Fruit fly (Drosophila melanogaster): ENCODE measurements around the gene RpL27.

The RpL27 gene

DNA sequence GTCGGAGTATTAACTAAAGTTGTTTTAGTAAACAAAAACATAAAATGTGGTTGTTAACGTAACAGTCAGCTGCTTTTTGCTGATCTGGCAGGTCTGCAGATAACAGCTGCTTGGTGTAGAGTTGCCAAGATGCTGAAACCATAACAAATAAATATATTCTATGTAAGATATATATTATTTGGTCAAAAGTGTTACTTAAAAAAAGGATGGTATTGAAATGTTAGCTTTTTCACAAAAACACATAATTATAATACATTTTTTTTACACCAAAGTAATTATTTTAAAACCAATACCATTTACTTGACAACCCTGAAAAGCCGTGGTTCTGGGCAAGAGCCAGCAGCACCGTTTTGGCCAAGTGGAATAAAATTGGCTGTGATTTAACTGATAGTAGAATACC is 4.3 kb downstream of the RpL27 start, which contains the start of the genes CG4743 and Idh3g (continued):
- TF ChIP-seq Mrtf (GFP tag; IDR thresholded peaks at IDR 0.05), result peak; percentile 90
- TF ChIP-seq CG17328 (GFP tag; IDR thresholded peaks at IDR 0.05), result peak; percentile 98
- TF ChIP-seq Atf-2 (GFP tag; optimal IDR thresholded peaks at IDR 0.05), result peak; percentile 60
- peak; percentile 32 for TF ChIP-seq Kr (GFP tag; optimal IDR thresholded peaks at IDR 0.05)
- peak; percentile 98 for TF ChIP-seq Xrp1 (GFP tag; IDR thresholded peaks at IDR 0.05)
- TF ChIP-seq Camta (GFP tag; optimal IDR thresholded peaks at IDR 0.05), result peak; percentile 75
- TF ChIP-seq exex (tag; optimal IDR thresholded peaks at IDR 0.05), result peak; percentile 87
- peak in 1 of 2 experiments; percentile 96 for TF ChIP-seq Eip74EF (GFP tag; optimal IDR thresholded peaks at IDR 0.05)
- peak; percentile 80 to 82 for TF ChIP-seq Pdp1 (GFP tag; optimal IDR thresholded peaks at IDR 0.05)
- peak; percentile 87 for TF ChIP-seq CG6175 (GFP tag; IDR thresholded peaks at IDR 0.05)
- peak; percentile 39 for TF ChIP-seq da (GFP tag; optimal IDR thresholded peaks at IDR 0.05)
- TF ChIP-seq B-H1 (GFP tag; IDR thresholded peaks at IDR 0.05), result peak; percentile 93
- TF ChIP-seq Mes4 (GFP tag; optimal IDR thresholded peaks at IDR 0.05), result peak; percentile 77
- peak; percentile 90 for TF ChIP-seq fd102C (GFP tag; optimal IDR thresholded peaks at IDR 0.05)
- peak; percentile 97 for TF ChIP-seq twi (tag; optimal IDR thresholded peaks at IDR 0.05)
- peak; percentile 91 for TF ChIP-seq NFAT (GFP tag; IDR thresholded peaks at IDR 0.05)
- TF ChIP-seq tap (tag; optimal IDR thresholded peaks at IDR 0.05), result peak; percentile 97
- TF ChIP-seq CG11696 (GFP tag; IDR thresholded peaks at IDR 0.05), result peak; percentile 89
- peak; percentile 97 for TF ChIP-seq grau (tag; optimal IDR thresholded peaks at IDR 0.05)
- TF ChIP-seq CG11247 (GFP tag; IDR thresholded peaks at IDR 0.05), result peak; percentile 94
- TF ChIP-seq Sin3A (optimal IDR thresholded peaks at IDR 0.05), result peak; percentile 18
- peak; percentile 93 for TF ChIP-seq otp (GFP tag; IDR thresholded peaks at IDR 0.05)
- TF ChIP-seq Elba2 (GFP tag; optimal IDR thresholded peaks at IDR 0.05), result peak; percentile 86
- peak; percentile 86 for TF ChIP-seq CG7357 (GFP tag; IDR thresholded peaks at IDR 0.05)
- TF ChIP-seq slp2 (GFP tag; optimal IDR thresholded peaks at IDR 0.05), result peak; percentile 47
- TF ChIP-seq CG1832 (GFP tag; optimal IDR thresholded peaks at IDR 0.05), result no peak
- peak; percentile 97 for TF ChIP-seq CG1233 (GFP tag; optimal IDR thresholded peaks at IDR 0.05)
- peak; percentile 95 for TF ChIP-seq CG8290 (GFP tag; optimal IDR thresholded peaks at IDR 0.05)
- peak in 1 of 2 experiments; percentile 93 for TF ChIP-seq CG8290 (tag; optimal IDR thresholded peaks at IDR 0.05)
- TF ChIP-seq CG2199 (GFP tag; IDR thresholded peaks at IDR 0.05), result peak; percentile 82; the same call in 2 of the 3 replicates
- peak; percentile 95 for TF ChIP-seq wdn (GFP tag; IDR thresholded peaks at IDR 0.05)
- no peak for TF ChIP-seq mld (GFP tag; IDR thresholded peaks at IDR 0.05; ENCODE audit: partially characterized antibody)
- peak; percentile 95 for TF ChIP-seq sim (GFP tag; IDR thresholded peaks at IDR 0.05)
- TF ChIP-seq CG17361 (GFP tag; IDR thresholded peaks at IDR 0.05), result peak; percentile 98
- no peak for TF ChIP-seq HLH4C (GFP tag; IDR thresholded peaks at IDR 0.05; ENCODE audit: partially characterized antibody)
- peak; percentile 97 for TF ChIP-seq CG32532 (GFP tag; IDR thresholded peaks at IDR 0.05)
- TF ChIP-seq pho (GFP tag; optimal IDR thresholded peaks at IDR 0.05), result peak; percentile 75
- peak; percentile 57 for TF ChIP-seq NC2α (GFP tag; optimal IDR thresholded peaks at IDR 0.05)
- TF ChIP-seq NfI (GFP tag; optimal IDR thresholded peaks at IDR 0.05), result peak; percentile 96
- TF ChIP-seq CG12769 (tag; optimal IDR thresholded peaks at IDR 0.05), result peak; percentile 90
- TF ChIP-seq Six4 (GFP tag; optimal IDR thresholded peaks at IDR 0.05), result peak; percentile 95
- TF ChIP-seq dpn (GFP tag; optimal IDR thresholded peaks at IDR 0.05), result peak; percentile 75 to 97
- peak; percentile 98 for TF ChIP-seq MBD-R2 (GFP tag; IDR thresholded peaks at IDR 0.05)
- peak; percentile 97 for TF ChIP-seq CG15269 (tag; optimal IDR thresholded peaks at IDR 0.05)
- peak; percentile 95 for TF ChIP-seq Hand (GFP tag; optimal IDR thresholded peaks at IDR 0.05)
- peak; percentile 72 for TF ChIP-seq toy (GFP tag; IDR thresholded peaks at IDR 0.05)
- TF ChIP-seq Abd-B (GFP tag; optimal IDR thresholded peaks at IDR 0.05), result peak; percentile 99
- peak; percentile 68 for TF ChIP-seq pfk (GFP tag; optimal IDR thresholded peaks at IDR 0.05)
- peak; percentile 92 for TF ChIP-seq ewg (GFP tag; optimal IDR thresholded peaks at IDR 0.05)
- TF ChIP-seq CG8089 (GFP tag; optimal IDR thresholded peaks at IDR 0.05), result peak; percentile 61
- no peak for TF ChIP-seq br (optimal IDR thresholded peaks at IDR 0.05)
- TF ChIP-seq MESR4 (GFP tag; optimal IDR thresholded peaks at IDR 0.05), result peak; percentile 71

Measured in whole organism, embryonic.